Fruit fly (Drosophila melanogaster): ENCODE data around the gene CG8097.
A peak's percentile ranks its signal among the peaks of the same experiment; 100 is the strongest.

Gene CG8097

dm6 chrX:15620439-15621227 is 37.7 kb downstream of the CG8097 start (continued):
- no peak for TF ChIP-seq Blimp-1 (GFP tag; optimal IDR thresholded peaks at IDR 0.05)
- peak; percentile 4 for TF ChIP-seq spab (GFP tag; optimal IDR thresholded peaks at IDR 0.05)
- TF ChIP-seq acj6 (GFP tag; optimal IDR thresholded peaks at IDR 0.05): no peak
- no peak for TF ChIP-seq Sox14 (GFP tag; optimal IDR thresholded peaks at IDR 0.05)
- no peak for TF ChIP-seq fd85E (GFP tag; optimal IDR thresholded peaks at IDR 0.05)
- TF ChIP-seq Eip78C (GFP tag): peak; percentile 9
- no peak for TF ChIP-seq esn (GFP tag; optimal IDR thresholded peaks at IDR 0.05)
- TF ChIP-seq cyc (GFP tag; optimal IDR thresholded peaks at IDR 0.05): no peak
- no peak for TF ChIP-seq CG34406 (GFP tag; optimal IDR thresholded peaks at IDR 0.05)
- no peak for TF ChIP-seq Smox (GFP tag; optimal IDR thresholded peaks at IDR 0.05)
- peak; percentile 26 for TF ChIP-seq dsx (GFP tag; optimal IDR thresholded peaks at IDR 0.05; ENCODE audit: poor library complexity, severe bottlenecking)
- TF ChIP-seq OdsH (GFP tag; optimal IDR thresholded peaks at IDR 0.05): no peak
- TF ChIP-seq Hr38 (GFP tag; optimal IDR thresholded peaks at IDR 0.05): no peak
- peak; percentile 19 for TF ChIP-seq CG1621 (tag; optimal IDR thresholded peaks at IDR 0.05)
- TF ChIP-seq pdm3 (GFP tag; optimal IDR thresholded peaks at IDR 0.05): no peak
- no peak for TF ChIP-seq fkh (GFP tag; optimal IDR thresholded peaks at IDR 0.05)
- TF ChIP-seq CG3919 (GFP tag; optimal IDR thresholded peaks at IDR 0.05): no peak
- no peak for TF ChIP-seq CG11902 (GFP tag; optimal IDR thresholded peaks at IDR 0.05)
- no peak for TF ChIP-seq CG6854 (GFP tag; optimal IDR thresholded peaks at IDR 0.05)
- no peak for TF ChIP-seq Hr4 (GFP tag; optimal IDR thresholded peaks at IDR 0.05)
- no peak for TF ChIP-seq Sox15 (GFP tag; optimal IDR thresholded peaks at IDR 0.05)
- peak; percentile 74 for TF ChIP-seq eg (GFP tag; IDR thresholded peaks at IDR 0.05)
- peak; percentile 25 for TF ChIP-seq Lpt (GFP tag; optimal IDR thresholded peaks at IDR 0.05)
- no peak for TF ChIP-seq net (GFP tag; optimal IDR thresholded peaks at IDR 0.05)
- TF ChIP-seq CG6276 (GFP tag; optimal IDR thresholded peaks at IDR 0.05): peak; percentile 71
- peak; percentile 59 for TF ChIP-seq CG6808 (GFP tag; optimal IDR thresholded peaks at IDR 0.05)
- peak; percentile 59; the same call in 2 of the 3 replicates for TF ChIP-seq CG6163 (GFP tag; IDR thresholded peaks at IDR 0.05)

- TF ChIP-seq Sox102F (GFP tag; optimal IDR thresholded peaks at IDR 0.05): peak; percentile 82
- peak; percentile 82 for TF ChIP-seq pdm3 (GFP tag; optimal IDR thresholded peaks at IDR 0.05)
- peak; percentile 57 for TF ChIP-seq fd59A (GFP tag; optimal IDR thresholded peaks at IDR 0.05)
- TF ChIP-seq Ets21C (GFP tag; optimal IDR thresholded peaks at IDR 0.05): peak; percentile 74
- TF ChIP-seq esn (GFP tag; optimal IDR thresholded peaks at IDR 0.05): peak; percentile 86
- peak; percentile 87 to 91 for TF ChIP-seq ss (GFP tag; optimal IDR thresholded peaks at IDR 0.05)
- peak; percentile 94 for TF ChIP-seq CG6163 (GFP tag; IDR thresholded peaks at IDR 0.05)
- TF ChIP-seq Sox14 (GFP tag; optimal IDR thresholded peaks at IDR 0.05): peak; percentile 77
- peak; percentile 76 for TF ChIP-seq achi (GFP tag; optimal IDR thresholded peaks at IDR 0.05)
- TF ChIP-seq CG9139 (GFP tag; optimal IDR thresholded peaks at IDR 0.05): peak; percentile 67
- peak; percentile 84 for TF ChIP-seq CG31627 (GFP tag; optimal IDR thresholded peaks at IDR 0.05)
- TF ChIP-seq CG8119 (GFP tag; IDR thresholded peaks at IDR 0.05): peak; percentile 88
- TF ChIP-seq Hr38 (GFP tag; optimal IDR thresholded peaks at IDR 0.05): peak; percentile 2
- TF ChIP-seq Sox15 (GFP tag; optimal IDR thresholded peaks at IDR 0.05): peak; percentile 75
- peak; percentile 76 for TF ChIP-seq CG8632 (GFP tag; optimal IDR thresholded peaks at IDR 0.05)
- peak; percentile 88 for TF ChIP-seq Met (GFP tag; optimal IDR thresholded peaks at IDR 0.05)
- TF ChIP-seq CG1621 (tag; optimal IDR thresholded peaks at IDR 0.05): peak; percentile 33
- TF ChIP-seq Hr39 (GFP tag; optimal IDR thresholded peaks at IDR 0.05): peak; percentile 89
- peak; percentile 65 for TF ChIP-seq CG11902 (GFP tag; optimal IDR thresholded peaks at IDR 0.05)
- TF ChIP-seq Smox (GFP tag; optimal IDR thresholded peaks at IDR 0.05): peak; percentile 81
- peak; percentile 78 for TF ChIP-seq CG34406 (GFP tag; optimal IDR thresholded peaks at IDR 0.05)
- TF ChIP-seq CG16779 (tag; optimal IDR thresholded peaks at IDR 0.05): peak; percentile 74
- peak; percentile 94 for TF ChIP-seq eg (GFP tag; IDR thresholded peaks at IDR 0.05)
- peak; percentile 82 for TF ChIP-seq Hr4 (GFP tag; optimal IDR thresholded peaks at IDR 0.05)
- peak; percentile 76 for TF ChIP-seq CG7368 (GFP tag; optimal IDR thresholded peaks at IDR 0.05)
- peak; percentile 61 for TF ChIP-seq Blimp-1 (GFP tag; optimal IDR thresholded peaks at IDR 0.05)
- TF ChIP-seq Gug (GFP tag; IDR thresholded peaks at IDR 0.05): peak; percentile 83
- peak; percentile 81 for TF ChIP-seq CG3919 (GFP tag; optimal IDR thresholded peaks at IDR 0.05)
- peak; percentile 85 for TF ChIP-seq OdsH (GFP tag; optimal IDR thresholded peaks at IDR 0.05)
- peak; percentile 70 for TF ChIP-seq CG10631 (GFP tag; optimal IDR thresholded peaks at IDR 0.05)
- TF ChIP-seq cyc (GFP tag; optimal IDR thresholded peaks at IDR 0.05): peak; percentile 87
- TF ChIP-seq CG11762 (GFP tag; optimal IDR thresholded peaks at IDR 0.05; ENCODE audit: insufficient read depth): peak; percentile 46
- TF ChIP-seq Eip75B (GFP tag; optimal IDR thresholded peaks at IDR 0.05): peak; percentile 85
- peak; percentile 75 for TF ChIP-seq acj6 (GFP tag; optimal IDR thresholded peaks at IDR 0.05)
- peak; percentile 96 for TF ChIP-seq Eip78C (GFP tag)
- TF ChIP-seq dsx (GFP tag; optimal IDR thresholded peaks at IDR 0.05; ENCODE audit: poor library complexity, severe bottlenecking): peak; percentile 76
- peak; percentile 77 for TF ChIP-seq Lpt (GFP tag; optimal IDR thresholded peaks at IDR 0.05)
- TF ChIP-seq CG32006 (GFP tag; optimal IDR thresholded peaks at IDR 0.05): peak; percentile 89
Measured at dm6 chrX:15622970-15623402, 40.0 kb downstream of the CG8097 start.
